Fruit fly (Drosophila melanogaster) whole organism, embryonic: Measurements from ENCODE around the gene spd-2.

ENCODE experiments used
- B-H2 ChIP-seq: fragments of 200-800 bp; sonication (Bioruptor generic); optimal IDR thresholded peaks from 2 replicates; lab custom pipeline; 2018; ENCODE audit warnings: missing biosample characterization, mild to moderate bottlenecking, missing genetic modification characterization
- C15 ChIP-seq: fragments of 200-800 bp; sonication (Bioruptor generic); IDR thresholded peaks from 3 replicates; pipeline ENCODE4 v1.3.6; 2022; ENCODE audit warnings: missing biosample characterization, missing genetic modification characterization
- CG10431 ChIP-seq: fragments of 200-800 bp; sonication (Bioruptor generic); optimal IDR thresholded peaks from 3 replicates; lab custom pipeline; 2018; ENCODE audit warnings: missing biosample characterization, mild to moderate bottlenecking, missing genetic modification characterization
- CG11398 ChIP-seq: fragments of 200-800 bp; sonication (Bioruptor generic); optimal IDR thresholded peaks from 2 replicates; lab custom pipeline; 2016; ENCODE audit warnings: missing biosample characterization, missing genetic modification characterization
- CG12155 ChIP-seq: fragments of 200-800 bp; sonication (Bioruptor generic); optimal IDR thresholded peaks from 3 replicates; lab custom pipeline; 2016; ENCODE audit warnings: missing biosample characterization, missing genetic modification characterization
- CG12219 ChIP-seq: fragments of 200-800 bp; sonication (Bioruptor generic); optimal IDR thresholded peaks from 3 replicates; lab custom pipeline; 2018; ENCODE audit warnings: missing biosample characterization, mild to moderate bottlenecking, missing genetic modification characterization
- CG15011 ChIP-seq: fragments of 200-800 bp; sonication (Bioruptor generic); optimal IDR thresholded peaks from 3 replicates; lab custom pipeline; 2018; ENCODE audit warnings: missing biosample characterization, mild to moderate bottlenecking, missing genetic modification characterization
- CG15601 ChIP-seq: fragments of 200-800 bp; sonication (Bioruptor generic); optimal IDR thresholded peaks from 3 replicates; lab custom pipeline; 2019; ENCODE audit warnings: missing biosample characterization, mild to moderate bottlenecking, missing genetic modification characterization, moderate library complexity
- CG2129 ChIP-seq: fragments of 200-800 bp; sonication (Bioruptor generic); IDR thresholded peaks from 2 replicates; pipeline ENCODE4 v1.3.6; 2022; ENCODE audit warnings: missing biosample characterization, missing genetic modification characterization; ENCODE audit not compliant: partially characterized antibody
- CG2875 ChIP-seq: fragments of 200-800 bp; sonication (Bioruptor generic); optimal IDR thresholded peaks from 2 replicates; lab custom pipeline; 2017; ENCODE audit warnings: missing biosample characterization, mild to moderate bottlenecking, missing genetic modification characterization, missing genetic modification reagents
- CG3065 ChIP-seq: fragments of 200-800 bp; sonication (Bioruptor generic); optimal IDR thresholded peaks from 2 replicates; lab custom pipeline; 2016; ENCODE audit warnings: missing biosample characterization, missing genetic modification characterization
- CG32772 ChIP-seq: fragments of 200-800 bp; sonication (Bioruptor generic); IDR thresholded peaks from 2 replicates; pipeline ENCODE4 v1.3.6; 2022; ENCODE audit warnings: missing biosample characterization, missing genetic modification characterization
- CG33213 ChIP-seq: fragments of 200-800 bp; sonication (Bioruptor generic); optimal IDR thresholded peaks from 3 replicates; lab custom pipeline; 2016; ENCODE audit warnings: missing biosample characterization, missing genetic modification characterization
- CG34422 ChIP-seq: fragments of 200-800 bp; sonication (Bioruptor generic); IDR thresholded peaks from 3 replicates; pipeline ENCODE4 v1.3.6; 2022; ENCODE audit warnings: missing biosample characterization, missing genetic modification characterization
- CG5953 ChIP-seq: fragments of 200-800 bp; sonication (Bioruptor generic); IDR thresholded peaks from 2 replicates; pipeline ENCODE4 v1.3.6; 2022; ENCODE audit warnings: missing biosample characterization, missing genetic modification characterization
- CG9797 ChIP-seq: fragments of 200-800 bp; sonication (Bioruptor generic); optimal IDR thresholded peaks from 3 replicates; lab custom pipeline; 2018; ENCODE audit warnings: missing biosample characterization, mild to moderate bottlenecking, missing genetic modification characterization
- D ChIP-seq, 2 experiments: fragments of 200-800 bp in 1 of 2; fragments of >200 bp in 1 of 2; sonication (Bioruptor generic) in 1 of 2; optimal IDR thresholded peaks; 2 replicates in 1 of 2; 3 replicates in 1 of 2; lab custom pipeline; 2017; ENCODE audit warnings: mild to moderate bottlenecking in 1 of 2, missing biosample characterization in 1 of 2, missing genetic modification characterization in 1 of 2, missing genetic modification reagents in 1 of 2
- Deaf1 ChIP-seq: fragments of 200-800 bp; optimal IDR thresholded peaks from 3 replicates; lab custom pipeline; 2019; ENCODE audit warnings: missing biosample characterization, mild to moderate bottlenecking, missing genetic modification characterization, moderate library complexity
- Fer1 ChIP-seq: fragments of 200-800 bp; sonication (Bioruptor generic); optimal IDR thresholded peaks from 2 replicates; lab custom pipeline; 2017; ENCODE audit warnings: missing biosample characterization, mild to moderate bottlenecking, missing genetic modification characterization
- HLH4C ChIP-seq: fragments of 200-800 bp; sonication (Bioruptor generic); IDR thresholded peaks from 3 replicates; pipeline ENCODE4 v1.3.6; 2022; ENCODE audit warnings: missing biosample characterization, missing genetic modification characterization; ENCODE audit not compliant: partially characterized antibody
- Hand ChIP-seq: fragments of 200-800 bp; sonication (Bioruptor generic); optimal IDR thresholded peaks from 2 replicates; lab custom pipeline; 2017; ENCODE audit warnings: mild to moderate bottlenecking, missing biosample characterization, missing genetic modification reagents, missing genetic modification characterization
- HmgD ChIP-seq: fragments of 200-800 bp; sonication (Bioruptor generic); optimal IDR thresholded peaks from 3 replicates; lab custom pipeline; 2016; ENCODE audit warnings: missing biosample characterization, missing genetic modification characterization
- Hmr ChIP-seq: fragments of 200-800 bp; sonication (Bioruptor generic); optimal IDR thresholded peaks from 3 replicates; lab custom pipeline; 2017; ENCODE audit warnings: mild to moderate bottlenecking, missing biosample characterization, missing genetic modification reagents, missing genetic modification characterization
- Lpt ChIP-seq: fragments of >200 bp; optimal IDR thresholded peaks from 2 replicates; lab custom pipeline; 2018; ENCODE audit warnings: missing biosample characterization, missing genetic modification characterization
- Med ChIP-seq: fragments of 200-800 bp; sonication (Bioruptor generic); peaks from one replicate; lab custom pipeline; 2016; ENCODE audit warnings: missing biosample characterization, missing genetic modification characterization, mild to moderate bottlenecking, inconsistent platforms, moderate library complexity
- NK7.1 ChIP-seq: fragments of 200-800 bp; sonication (Bioruptor generic); optimal IDR thresholded peaks from 3 replicates; lab custom pipeline; 2016; ENCODE audit warnings: missing biosample characterization, missing genetic modification characterization
- Neu2 ChIP-seq: fragments of 200-800 bp; sonication (Bioruptor generic); optimal IDR thresholded peaks from 3 replicates; lab custom pipeline; 2016; ENCODE audit warnings: missing biosample characterization, missing genetic modification characterization, borderline replicate concordance
- Nf-YC ChIP-seq: fragments of 200-800 bp; optimal IDR thresholded peaks from 3 replicates; lab custom pipeline; 2019; ENCODE audit warnings: missing biosample characterization, mild to moderate bottlenecking, missing genetic modification characterization, moderate library complexity
- Rfx ChIP-seq: fragments of 200-800 bp; sonication (Bioruptor generic); IDR thresholded peaks from 2 replicates; pipeline ENCODE4 v1.3.6; 2022; ENCODE audit warnings: missing biosample characterization, missing genetic modification characterization
- Spps ChIP-seq: fragments of 200-800 bp; sonication (Bioruptor generic); optimal IDR thresholded peaks from 2 replicates; lab custom pipeline; 2018; ENCODE audit warnings: missing biosample characterization, mild to moderate bottlenecking, missing genetic modification characterization
- bowl ChIP-seq: fragments of 200-800 bp; sonication (Bioruptor generic); IDR thresholded peaks from 2 replicates; pipeline ENCODE4 v1.3.6; 2022; ENCODE audit warnings: missing biosample characterization, missing genetic modification characterization
- cad ChIP-seq: fragments of >200 bp; optimal IDR thresholded peaks from 2 replicates; lab custom pipeline; 2017; ENCODE audit warnings: missing biosample characterization, missing genetic modification characterization
- cato ChIP-seq: fragments of 200-800 bp; sonication (Bioruptor generic); optimal IDR thresholded peaks from 2 replicates; lab custom pipeline; 2016; ENCODE audit warnings: missing biosample characterization, missing genetic modification characterization, borderline replicate concordance
- chn ChIP-seq: fragments of 200-800 bp; sonication (Bioruptor generic); optimal IDR thresholded peaks from 2 replicates; lab custom pipeline; 2016; ENCODE audit warnings: missing biosample characterization, missing genetic modification characterization
- crc ChIP-seq: fragments of 200-800 bp; sonication (Bioruptor generic); optimal IDR thresholded peaks from 2 replicates; lab custom pipeline; 2016; ENCODE audit warnings: missing biosample characterization, missing genetic modification characterization
- croc ChIP-seq: fragments of 200-800 bp; sonication (Bioruptor generic); conservative IDR thresholded peaks from 3 replicates; pipeline ENCODE4 v1.3.6; 2022; ENCODE audit warnings: missing biosample characterization, missing genetic modification characterization
- crol ChIP-seq: fragments of 200-800 bp; sonication (Bioruptor generic); IDR thresholded peaks from 2 replicates; pipeline ENCODE4 v1.3.6; 2022; ENCODE audit warnings: missing biosample characterization, missing genetic modification characterization
- eyg ChIP-seq: fragments of 200-800 bp; sonication (Bioruptor generic); optimal IDR thresholded peaks from 3 replicates; lab custom pipeline; 2016; ENCODE audit warnings: missing biosample characterization, missing genetic modification characterization
- fd96Cb ChIP-seq: fragments of 200-800 bp; sonication (Bioruptor generic); optimal IDR thresholded peaks from 2 replicates; lab custom pipeline; 2018; ENCODE audit warnings: missing biosample characterization, mild to moderate bottlenecking, missing genetic modification characterization, moderate library complexity
- ftz-f1 ChIP-seq: fragments of 200-800 bp; sonication (Bioruptor generic); optimal IDR thresholded peaks from 2 replicates; lab custom pipeline; 2016; ENCODE audit warnings: missing biosample characterization, missing genetic modification characterization
- gce ChIP-seq: fragments of 200-800 bp; sonication (Bioruptor generic); IDR thresholded peaks from 3 replicates; pipeline ENCODE4 v1.3.6; 2022; ENCODE audit warnings: missing biosample characterization, missing genetic modification characterization
- gcm ChIP-seq: fragments of 200-800 bp; sonication (Bioruptor generic); optimal IDR thresholded peaks from 2 replicates; lab custom pipeline; 2019; ENCODE audit warnings: missing biosample characterization, mild to moderate bottlenecking, missing genetic modification characterization, moderate library complexity
- knrl ChIP-seq: fragments of 200-800 bp; sonication (Bioruptor generic); IDR thresholded peaks from 3 replicates; pipeline ENCODE4 v1.3.6; 2022; ENCODE audit warnings: missing biosample characterization, missing genetic modification characterization; ENCODE audit not compliant: partially characterized antibody
- lmd ChIP-seq: fragments of 200-800 bp; sonication (Bioruptor generic); IDR thresholded peaks from 2 replicates; pipeline ENCODE4 v1.3.6; 2022; ENCODE audit warnings: missing biosample characterization, missing genetic modification characterization
- luna ChIP-seq: fragments of 200-800 bp; sonication (Bioruptor generic); optimal IDR thresholded peaks from 2 replicates; lab custom pipeline; 2016; ENCODE audit warnings: missing biosample characterization, missing genetic modification characterization
- pum ChIP-seq: fragments of 200-800 bp; sonication (Bioruptor generic); optimal IDR thresholded peaks from 2 replicates; lab custom pipeline; 2016; ENCODE audit warnings: missing biosample characterization, missing genetic modification characterization
- sd ChIP-seq: fragments of 200-800 bp; sonication (Bioruptor generic); optimal IDR thresholded peaks from 3 replicates; lab custom pipeline; 2018; ENCODE audit warnings: missing biosample characterization, mild to moderate bottlenecking, missing genetic modification characterization, moderate library complexity
- so ChIP-seq: fragments of 200-800 bp; sonication (Bioruptor generic); IDR thresholded peaks from 3 replicates; pipeline ENCODE4 v1.3.6; 2022; ENCODE audit warnings: missing biosample characterization, missing genetic modification characterization
- stc ChIP-seq: fragments of 200-800 bp; sonication (Bioruptor generic); IDR thresholded peaks from 2 replicates; pipeline ENCODE4 v1.3.6; 2022; ENCODE audit warnings: missing biosample characterization, missing genetic modification characterization
- trem ChIP-seq: fragments of 200-800 bp; optimal IDR thresholded peaks from 3 replicates; lab custom pipeline; 2019; ENCODE audit warnings: missing biosample characterization, mild to moderate bottlenecking, missing genetic modification characterization, moderate library complexity

The spd-2 gene

DNA sequence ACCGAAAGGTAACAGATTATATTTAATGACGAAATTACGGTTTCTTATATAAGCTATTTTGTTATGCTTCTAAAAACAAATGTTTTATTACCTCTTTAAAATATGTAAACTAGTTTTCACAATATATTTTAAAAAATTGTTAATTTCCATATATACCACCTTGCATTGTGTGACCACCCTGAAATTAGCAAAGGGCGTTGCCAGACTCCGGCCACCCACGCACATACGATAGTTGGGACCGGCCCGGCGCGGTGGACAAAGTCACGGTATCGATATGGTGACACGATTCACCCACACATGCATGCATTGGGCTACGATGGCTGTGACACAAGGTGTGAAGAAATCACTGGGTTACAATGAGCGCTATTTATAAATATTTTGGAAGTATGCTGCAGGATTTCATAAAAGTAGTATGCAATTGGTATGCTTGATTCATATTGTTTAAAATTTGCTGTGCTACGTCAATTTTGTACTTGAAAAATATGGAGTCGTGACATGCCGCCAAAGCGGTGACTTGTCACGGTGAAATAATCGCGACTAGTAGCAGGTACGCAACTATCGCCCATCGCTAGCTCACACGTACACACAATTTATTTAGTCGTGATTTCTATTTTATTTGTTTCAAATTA lies 6.7 kb downstream of the spd-2 start (continued):
- no peak for TF ChIP-seq NK7.1 (GFP tag; lab: Kevin White, UChicago)
- TF ChIP-seq HmgD (GFP tag; lab: Kevin White, UChicago): peak; percentile 89
- peak; percentile 72 for TF ChIP-seq CG9797 (GFP tag; lab: Kevin White, UChicago)
- TF ChIP-seq chn (GFP tag; lab: Kevin White, UChicago): peak; percentile 73
- TF ChIP-seq ftz-f1: peak; percentile 64
- TF ChIP-seq HLH4C (GFP tag; lab: Robert Waterston, UW): peak; percentile 90
- TF ChIP-seq luna: no peak
- TF ChIP-seq gce (GFP tag; lab: Robert Waterston, UW): no peak
- TF ChIP-seq fd96Cb (tag; lab: Kevin White, UChicago): peak; percentile 22
- TF ChIP-seq eyg: peak; percentile 61
- TF ChIP-seq Lpt (GFP tag; lab: Kevin White, UChicago): no peak
- TF ChIP-seq Deaf1 (tag; lab: Kevin White, UChicago): no peak
- TF ChIP-seq CG32772 (GFP tag; lab: Robert Waterston, UW): peak; percentile 35
- peak; percentile 96 for TF ChIP-seq knrl (GFP tag; lab: Robert Waterston, UW)
- TF ChIP-seq cato: no peak
- TF ChIP-seq crc (GFP tag; lab: Kevin White, UChicago): peak; percentile 9
- TF ChIP-seq CG2129: peak; percentile 90
- peak; percentile 55; the same call in 1 of the 2 replicates for TF ChIP-seq lmd (GFP tag; lab: Robert Waterston, UW)
- no peak for TF ChIP-seq Spps (tag; lab: Kevin White, UChicago)
- TF ChIP-seq B-H2 (GFP tag; lab: Kevin White, UChicago): peak; percentile 12
- TF ChIP-seq Neu2: peak; percentile 42
- peak; percentile 54 for TF ChIP-seq CG11398 (GFP tag; lab: Kevin White, UChicago)
- TF ChIP-seq Nf-YC (tag; lab: Kevin White, UChicago): peak; percentile 48
- TF ChIP-seq CG12155 (GFP tag; lab: Kevin White, UChicago): peak; percentile 9
- TF ChIP-seq CG3065 (GFP tag; lab: Kevin White, UChicago): peak; percentile 26
- TF ChIP-seq Med (GFP tag; lab: Kevin White, UChicago): peak; percentile 95
- no peak for TF ChIP-seq CG2875 (GFP tag; lab: Kevin White, UChicago)
- peak; percentile 2 for TF ChIP-seq CG15601 (tag; lab: Kevin White, UChicago)
- no peak for TF ChIP-seq CG15011
- no peak for TF ChIP-seq Hand (GFP tag; lab: Kevin White, UChicago)
- TF ChIP-seq trem (tag; lab: Kevin White, UChicago): peak; percentile 72
- no peak for TF ChIP-seq croc (GFP tag; lab: Robert Waterston, UW)
- no peak for TF ChIP-seq bowl (GFP tag; lab: Robert Waterston, UW)
- TF ChIP-seq C15 (GFP tag; lab: Robert Waterston, UW): no peak
- TF ChIP-seq CG10431: peak; percentile 64
- TF ChIP-seq CG34422 (GFP tag; lab: Robert Waterston, UW): peak; percentile 77
- TF ChIP-seq CG5953 (GFP tag; lab: Robert Waterston, UW): 0 out of 2 replicates have a peak, but pooled peaks have one; percentile 40
- peak; percentile 98 for TF ChIP-seq D (optimal IDR thresholded peaks at IDR 0.05; lab: Kevin White, UChicago)
- TF ChIP-seq D (GFP tag; optimal IDR thresholded peaks at IDR 0.05; lab: Kevin White, UChicago): peak; percentile 16
- peak; percentile 60 for TF ChIP-seq CG33213 (GFP tag; lab: Kevin White, UChicago)
- peak; percentile 80 for TF ChIP-seq Hmr (GFP tag; lab: Kevin White, UChicago)
- TF ChIP-seq sd (tag; lab: Kevin White, UChicago): peak; percentile 62
- TF ChIP-seq CG12219 (GFP tag; lab: Kevin White, UChicago): no peak
- peak; percentile 69; the same call in 1 of the 2 replicates for TF ChIP-seq stc (GFP tag; lab: Robert Waterston, UW)
- TF ChIP-seq pum: peak; percentile 57
- TF ChIP-seq Rfx (GFP tag; lab: Robert Waterston, UW): peak; percentile 83
- TF ChIP-seq Fer1 (GFP tag; lab: Kevin White, UChicago): peak; percentile 3
- TF ChIP-seq so: 0 out of 3 replicates have a peak, but pooled peaks have one; percentile 43
- TF ChIP-seq cad: no peak
- TF ChIP-seq gcm (GFP tag; lab: Kevin White, UChicago): peak; percentile 1
- TF ChIP-seq crol: no peak
